Fruit fly (Drosophila melanogaster) Kc167 (cell line): ENCODE measurements around the gene Zasp67.

Source experiments
- Myc ChIP-seq: fragments of >200 bp; optimal IDR thresholded peaks from 2 replicates; lab custom pipeline; 2017; ENCODE audit warnings: missing external identifiers
- Sin3A ChIP-seq: fragments of >200 bp; optimal IDR thresholded peaks from 2 replicates; lab custom pipeline; 2018; ENCODE audit warnings: missing external identifiers
- h ChIP-seq: fragments of >200 bp; optimal IDR thresholded peaks from 3 replicates; lab custom pipeline; 2018; ENCODE audit warnings: missing external identifiers
- insv ChIP-seq: fragments of >200 bp; optimal IDR thresholded peaks from 3 replicates; lab custom pipeline; 2018; ENCODE audit warnings: missing external identifiers
- psq ChIP-seq: fragments of >200 bp; optimal IDR thresholded peaks from 2 replicates; lab custom pipeline; 2017; ENCODE audit warnings: missing external identifiers
- ttk ChIP-seq: sonication (Bioruptor generic); optimal IDR thresholded peaks from 2 replicates; lab custom pipeline; 2017; ENCODE audit warnings: missing external identifiers

DNA sequence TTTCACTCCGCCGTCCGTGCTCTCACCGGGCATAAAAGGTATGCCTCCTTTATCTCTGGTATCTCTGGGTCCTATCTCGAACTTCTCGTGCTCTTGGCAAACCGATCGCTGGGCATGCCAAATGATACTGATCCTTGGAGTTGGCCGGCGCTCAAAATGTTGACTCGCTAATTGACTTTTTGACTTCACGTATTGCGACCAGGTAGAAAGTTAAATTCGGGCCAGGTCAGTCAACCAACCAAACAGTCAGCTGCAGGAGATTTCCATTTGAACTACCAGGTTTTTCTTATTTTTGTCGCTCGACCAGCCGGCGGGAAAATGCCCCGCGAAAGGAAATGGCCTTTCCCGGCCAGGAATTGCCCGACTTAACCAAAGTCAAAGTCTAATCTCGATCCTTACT lies 6.6 kb upstream of the Zasp67 start, which contains the start of gene Ilp4:
- TF ChIP-seq Sin3A (no peak), h (lab: Kevin White, UChicago) (no peak), psq (lab: Kevin White, UChicago) (no peak), insv (lab: Kevin White, UChicago) (no peak), Myc (lab: Kevin White, UChicago) (no peak), ttk (no peak)
